Fruit fly (Drosophila melanogaster) whole organism, prepupa: Measurements from ENCODE around the gene Evi5.

Source experiments
- Blimp-1 ChIP-seq: fragments of 200-800 bp; sonication (Bioruptor generic); optimal IDR thresholded peaks from 3 replicates; lab custom pipeline; 2017; ENCODE audit warnings: missing biosample characterization, missing genetic modification characterization, mild to moderate bottlenecking, moderate library complexity, missing genetic modification reagents
- CG10631 ChIP-seq: fragments of 200-800 bp; sonication (Bioruptor generic); optimal IDR thresholded peaks from 2 replicates; lab custom pipeline; 2016; ENCODE audit warnings: missing biosample characterization, missing genetic modification characterization
- CG10669 ChIP-seq: fragments of 200-800 bp; sonication (Bioruptor generic); optimal IDR thresholded peaks from 3 replicates; lab custom pipeline; 2018; ENCODE audit warnings: missing biosample characterization, mild to moderate bottlenecking, missing genetic modification characterization, moderate library complexity
- CG11294 ChIP-seq: fragments of 200-800 bp; sonication (Bioruptor generic); IDR thresholded peaks from 2 replicates; pipeline ENCODE4 v1.3.6; 2022; ENCODE audit warnings: missing biosample characterization, missing genetic modification characterization
- CG11902 ChIP-seq: fragments of 200-800 bp; sonication (Bioruptor generic); optimal IDR thresholded peaks from 3 replicates; lab custom pipeline; 2016; ENCODE audit warnings: missing biosample characterization, missing genetic modification characterization
- CG15336 ChIP-seq: fragments of 200-800 bp; sonication (Bioruptor generic); IDR thresholded peaks from 2 replicates; pipeline ENCODE4 v1.3.6; 2022; ENCODE audit warnings: missing biosample characterization, missing genetic modification characterization
- CG1621 ChIP-seq: fragments of 200-800 bp; sonication (Bioruptor generic); optimal IDR thresholded peaks from 3 replicates; lab custom pipeline; 2018; ENCODE audit warnings: missing biosample characterization, mild to moderate bottlenecking, missing genetic modification characterization
- CG16779 ChIP-seq: fragments of 200-800 bp; sonication (Bioruptor generic); optimal IDR thresholded peaks from 3 replicates; lab custom pipeline; 2017; ENCODE audit warnings: missing biosample characterization, mild to moderate bottlenecking, missing genetic modification characterization
- CG3032 ChIP-seq: fragments of 200-800 bp; optimal IDR thresholded peaks from 2 replicates; lab custom pipeline; 2019; ENCODE audit warnings: missing biosample characterization, mild to moderate bottlenecking, missing genetic modification characterization, moderate library complexity
- CG31627 ChIP-seq: fragments of 200-800 bp; sonication (Bioruptor generic); optimal IDR thresholded peaks from 3 replicates; lab custom pipeline; 2016; ENCODE audit warnings: missing biosample characterization, missing genetic modification characterization
- CG3919 ChIP-seq: fragments of 200-800 bp; sonication (Bioruptor generic); optimal IDR thresholded peaks from 3 replicates; lab custom pipeline; 2016; ENCODE audit warnings: missing biosample characterization, missing genetic modification characterization
- CG4318 ChIP-seq: fragments of 200-800 bp; sonication (Bioruptor generic); optimal IDR thresholded peaks from 3 replicates; lab custom pipeline; 2017; ENCODE audit warnings: missing biosample characterization, mild to moderate bottlenecking, missing genetic modification characterization
- CG6163 ChIP-seq: fragments of 200-800 bp; sonication (Bioruptor generic); IDR thresholded peaks from 3 replicates; pipeline ENCODE4 v1.3.6; 2022; ENCODE audit warnings: missing biosample characterization, missing genetic modification characterization
- CG6276 ChIP-seq: fragments of 200-800 bp; sonication (Bioruptor generic); optimal IDR thresholded peaks from 2 replicates; lab custom pipeline; 2017; ENCODE audit warnings: missing biosample characterization, mild to moderate bottlenecking, missing genetic modification characterization
- CG6792 ChIP-seq: fragments of 200-800 bp; sonication (Bioruptor generic); optimal IDR thresholded peaks from 3 replicates; lab custom pipeline; 2016; ENCODE audit warnings: missing biosample characterization, missing genetic modification characterization
- CG6808 ChIP-seq: fragments of 200-800 bp; sonication (Bioruptor generic); optimal IDR thresholded peaks from 3 replicates; lab custom pipeline; 2017; ENCODE audit warnings: missing biosample characterization, missing genetic modification characterization, mild to moderate bottlenecking, moderate library complexity, missing genetic modification reagents
- CG6854 ChIP-seq: fragments of 200-800 bp; sonication (Bioruptor generic); optimal IDR thresholded peaks from 2 replicates; lab custom pipeline; 2017; ENCODE audit warnings: missing biosample characterization, mild to moderate bottlenecking, missing genetic modification characterization
- CG8319 ChIP-seq: fragments of 200-800 bp; sonication (Bioruptor generic); optimal IDR thresholded peaks from 3 replicates; lab custom pipeline; 2016; ENCODE audit warnings: missing biosample characterization, missing genetic modification characterization
- CG8632 ChIP-seq: fragments of 200-800 bp; sonication (Bioruptor generic); optimal IDR thresholded peaks from 3 replicates; lab custom pipeline; 2016; ENCODE audit warnings: missing biosample characterization, missing genetic modification characterization
- Eip75B ChIP-seq: fragments of 200-800 bp; sonication (Bioruptor generic); optimal IDR thresholded peaks from 3 replicates; lab custom pipeline; 2016; ENCODE audit warnings: missing biosample characterization, missing genetic modification characterization
- Eip78C ChIP-seq: fragments of 200-800 bp; sonication (Bioruptor generic); peaks from one replicate; lab custom pipeline; 2016; ENCODE audit warnings: missing biosample characterization, missing genetic modification characterization
- Eip93F ChIP-seq: fragments of 200-800 bp; sonication (Bioruptor generic); optimal IDR thresholded peaks from 2 replicates; lab custom pipeline; 2016; ENCODE audit warnings: missing biosample characterization, mild to moderate bottlenecking, missing genetic modification characterization
- Ets21C ChIP-seq: fragments of 200-800 bp; sonication (Bioruptor generic); optimal IDR thresholded peaks from 3 replicates; lab custom pipeline; 2016; ENCODE audit warnings: missing biosample characterization, missing genetic modification characterization
- Gug ChIP-seq: fragments of 200-800 bp; sonication (Bioruptor generic); IDR thresholded peaks from 2 replicates; pipeline ENCODE4 v1.3.6; 2022; ENCODE audit warnings: missing biosample characterization, missing genetic modification characterization
- Hr39 ChIP-seq: fragments of 200-800 bp; sonication (Bioruptor generic); optimal IDR thresholded peaks from 2 replicates; lab custom pipeline; 2016; ENCODE audit warnings: missing biosample characterization, missing genetic modification characterization
- Hr4 ChIP-seq: fragments of 200-800 bp; sonication (Bioruptor generic); optimal IDR thresholded peaks from 3 replicates; lab custom pipeline; 2016; ENCODE audit warnings: missing biosample characterization, missing genetic modification characterization
- Lpt ChIP-seq: fragments of 200-800 bp; sonication (Bioruptor generic); optimal IDR thresholded peaks from 3 replicates; lab custom pipeline; 2016; ENCODE audit warnings: missing biosample characterization, missing genetic modification characterization
- Met ChIP-seq: fragments of 200-800 bp; sonication (Bioruptor generic); optimal IDR thresholded peaks from 3 replicates; lab custom pipeline; 2016; ENCODE audit warnings: missing biosample characterization, missing genetic modification characterization
- OdsH ChIP-seq: fragments of 200-800 bp; sonication (Bioruptor generic); optimal IDR thresholded peaks from 3 replicates; lab custom pipeline; 2016; ENCODE audit warnings: missing biosample characterization, missing genetic modification characterization
- Smox ChIP-seq: fragments of 200-800 bp; sonication (Bioruptor generic); optimal IDR thresholded peaks from 3 replicates; lab custom pipeline; 2016; ENCODE audit warnings: missing biosample characterization, missing genetic modification characterization
- Sox102F ChIP-seq: fragments of 200-800 bp; sonication (Bioruptor generic); optimal IDR thresholded peaks from 2 replicates; lab custom pipeline; 2016; ENCODE audit warnings: missing biosample characterization, mild to moderate bottlenecking, missing genetic modification characterization
- Sox14 ChIP-seq: fragments of 200-800 bp; sonication (Bioruptor generic); optimal IDR thresholded peaks from 3 replicates; lab custom pipeline; 2016; ENCODE audit warnings: missing biosample characterization, missing genetic modification characterization
- Sox15 ChIP-seq: fragments of 200-800 bp; sonication (Bioruptor generic); optimal IDR thresholded peaks from 3 replicates; lab custom pipeline; 2016; ENCODE audit warnings: missing biosample characterization, missing genetic modification characterization
- achi ChIP-seq: fragments of 200-800 bp; sonication (Bioruptor generic); optimal IDR thresholded peaks from 3 replicates; lab custom pipeline; 2016; ENCODE audit warnings: missing biosample characterization, missing genetic modification characterization
- acj6 ChIP-seq: fragments of 200-800 bp; sonication (Bioruptor generic); optimal IDR thresholded peaks from 3 replicates; lab custom pipeline; 2016; ENCODE audit warnings: missing biosample characterization, missing genetic modification characterization
- cyc ChIP-seq: fragments of 200-800 bp; sonication (Bioruptor generic); optimal IDR thresholded peaks from 3 replicates; lab custom pipeline; 2016; ENCODE audit warnings: missing biosample characterization, missing genetic modification characterization
- dac ChIP-seq: fragments of 200-800 bp; sonication (Bioruptor generic); optimal IDR thresholded peaks from 2 replicates; lab custom pipeline; 2017; ENCODE audit warnings: missing biosample characterization, mild to moderate bottlenecking, missing genetic modification characterization
- dsx ChIP-seq: fragments of 200-800 bp; optimal IDR thresholded peaks from 3 replicates; lab custom pipeline; 2019; ENCODE audit warnings: missing biosample characterization, mild to moderate bottlenecking, missing genetic modification characterization, moderate library complexity; ENCODE audit not compliant: poor library complexity, severe bottlenecking
- eg ChIP-seq: fragments of 200-800 bp; sonication (Bioruptor generic); IDR thresholded peaks from 3 replicates; pipeline ENCODE4 v1.3.6; 2022; ENCODE audit warnings: missing biosample characterization, missing genetic modification characterization
- esn ChIP-seq: fragments of 200-800 bp; sonication (Bioruptor generic); optimal IDR thresholded peaks from 2 replicates; lab custom pipeline; 2016; ENCODE audit warnings: missing biosample characterization, mild to moderate bottlenecking, missing genetic modification characterization, moderate library complexity
- fd59A ChIP-seq: fragments of 200-800 bp; sonication (Bioruptor generic); optimal IDR thresholded peaks from 2 replicates; lab custom pipeline; 2017; ENCODE audit warnings: missing biosample characterization, mild to moderate bottlenecking, missing genetic modification characterization, missing genetic modification reagents
- fd85E ChIP-seq: fragments of 200-800 bp; sonication (Bioruptor generic); optimal IDR thresholded peaks from 3 replicates; lab custom pipeline; 2016; ENCODE audit warnings: missing biosample characterization, missing genetic modification characterization
- fkh ChIP-seq: fragments of 200-800 bp; sonication (Bioruptor generic); optimal IDR thresholded peaks from 3 replicates; lab custom pipeline; 2017; ENCODE audit warnings: missing biosample characterization, mild to moderate bottlenecking, missing genetic modification characterization, moderate library complexity
- lz ChIP-seq: fragments of 200-800 bp; sonication (Bioruptor generic); optimal IDR thresholded peaks from 3 replicates; lab custom pipeline; 2016; ENCODE audit warnings: missing biosample characterization, missing genetic modification characterization
- pdm3 ChIP-seq: fragments of 200-800 bp; sonication (Bioruptor generic); optimal IDR thresholded peaks from 3 replicates; lab custom pipeline; 2016; ENCODE audit warnings: missing biosample characterization, missing genetic modification characterization
- salr ChIP-seq, 2 experiments: fragments of 200-800 bp; sonication (Bioruptor generic); optimal IDR thresholded peaks; 3 replicates each; lab custom pipeline; 2016 to 2018; ENCODE audit warnings: missing biosample characterization in 2 of 2, missing genetic modification characterization in 2 of 2, mild to moderate bottlenecking in 1 of 2
- spab ChIP-seq: fragments of 200-800 bp; sonication (Bioruptor generic); optimal IDR thresholded peaks from 2 replicates; lab custom pipeline; 2017; ENCODE audit warnings: missing biosample characterization, mild to moderate bottlenecking, missing genetic modification characterization, missing genetic modification reagents
- ss ChIP-seq, 2 experiments: fragments of 200-800 bp; sonication (Bioruptor generic); optimal IDR thresholded peaks; 2 replicates in 1 of 2; 3 replicates in 1 of 2; lab custom pipeline; 2017 to 2018; ENCODE audit warnings: mild to moderate bottlenecking in 2 of 2, missing biosample characterization in 2 of 2, missing genetic modification characterization in 2 of 2, moderate library complexity in 1 of 2
- svp ChIP-seq: fragments of 200-800 bp; sonication (Bioruptor generic); peaks from one replicate; lab custom pipeline; 2016; ENCODE audit warnings: missing biosample characterization, missing genetic modification characterization
- topi ChIP-seq: fragments of 200-800 bp; sonication (Bioruptor generic); optimal IDR thresholded peaks from 3 replicates; lab custom pipeline; 2016; ENCODE audit warnings: missing biosample characterization, missing genetic modification characterization
- vri ChIP-seq: fragments of 200-800 bp; sonication (Bioruptor generic); optimal IDR thresholded peaks from 3 replicates; lab custom pipeline; 2016; ENCODE audit warnings: missing biosample characterization, mild to moderate bottlenecking, missing genetic modification characterization

The Evi5 gene

DNA sequence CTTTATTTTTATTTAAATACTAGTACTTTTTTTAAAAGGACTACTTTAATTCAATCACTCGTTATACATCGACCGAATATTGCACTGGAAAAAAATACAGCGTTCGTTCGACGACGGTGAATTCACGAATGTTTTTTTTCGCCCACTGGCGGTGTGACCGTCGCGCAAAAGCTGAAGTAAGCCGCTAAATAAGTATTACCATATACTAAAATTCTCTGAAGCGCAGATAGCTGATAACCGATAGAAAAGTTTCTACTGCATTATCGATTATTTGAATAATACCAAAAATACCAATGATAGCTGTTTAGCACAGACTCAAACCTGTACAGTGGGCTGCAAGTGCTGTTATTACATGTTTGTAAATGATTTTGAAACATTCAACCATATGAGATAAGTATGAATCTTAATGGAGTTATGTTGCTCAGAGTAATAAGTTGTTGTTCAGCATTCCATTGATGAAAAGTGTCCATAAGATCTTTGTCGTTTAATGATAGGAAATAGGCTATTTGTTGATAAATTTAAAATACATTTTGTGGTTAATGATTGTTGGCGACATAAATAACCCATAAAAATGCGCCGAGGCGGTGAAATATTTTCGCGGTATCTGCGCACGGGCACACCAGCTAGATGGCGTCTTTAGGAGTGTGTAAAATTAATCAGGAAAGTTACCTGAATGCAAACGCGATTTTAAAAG, at the start of gene Evi5, which contains the start of gene HP5:
TSS of gene Evi5 (minus strand) at position 198 of the 694 bp plus-strand sequence.
TSS of gene HP5 (plus strand) at position 598 of the 694 bp plus-strand sequence.
- TF ChIP-seq CG3032 (tag; lab: Kevin White, UChicago) (peak; percentile 6), dac (GFP tag; lab: Kevin White, UChicago) (peak; percentile 22), CG6276 (no peak), Blimp-1 (no peak), CG11294 (GFP tag; lab: Robert Waterston, UW) (peak; percentile 55; the same call in 1 of the 2 replicates), esn (GFP tag; lab: Kevin White, UChicago) (peak; percentile 6), CG6808 (no peak), Eip93F (GFP tag; lab: Kevin White, UChicago) (peak; percentile 27), acj6 (GFP tag; lab: Kevin White, UChicago) (peak; percentile 71), lz (GFP tag; lab: Kevin White, UChicago) (peak; percentile 78), CG4318 (peak; percentile 22), Sox14 (GFP tag; lab: Kevin White, UChicago) (peak; percentile 17), fd59A (GFP tag; lab: Kevin White, UChicago) (no peak), vri (GFP tag; lab: Kevin White, UChicago) (peak; percentile 13), Hr39 (GFP tag; lab: Kevin White, UChicago) (peak; percentile 48), ss (GFP tag; optimal IDR thresholded peaks at IDR 0.05; lab: Kevin White, UChicago) (no peak), Eip75B (no peak), Met (GFP tag; lab: Kevin White, UChicago) (peak; percentile 51), CG15336 (GFP tag; lab: Robert Waterston, UW) (peak; percentile 10; the same call in 1 of the 2 replicates), CG10669 (GFP tag; lab: Kevin White, UChicago) (peak; percentile 22), Ets21C (peak; percentile 29), CG1621 (tag; lab: Kevin White, UChicago) (peak; percentile 99), Sox102F (GFP tag; lab: Kevin White, UChicago) (peak; percentile 7), cyc (GFP tag; lab: Kevin White, UChicago) (peak; percentile 34), achi (GFP tag; lab: Kevin White, UChicago) (no peak), salr (GFP tag; optimal IDR thresholded peaks at IDR 0.05; lab: Kevin White, UChicago) (peak in 1 of 2 experiments; percentile 11), Lpt (GFP tag; lab: Kevin White, UChicago) (no peak), Hr4 (GFP tag; lab: Kevin White, UChicago) (peak; percentile 48), CG3919 (GFP tag; lab: Kevin White, UChicago) (peak; percentile 17), CG31627 (GFP tag; lab: Kevin White, UChicago) (peak; percentile 55), topi (peak; percentile 34), eg (GFP tag; lab: Robert Waterston, UW) (peak; percentile 72; the same call in 2 of the 3 replicates), Gug (GFP tag; lab: Robert Waterston, UW) (peak; percentile 47), dsx (GFP tag; lab: Kevin White, UChicago) (peak; percentile 47), Eip78C (GFP tag; lab: Kevin White, UChicago) (peak; percentile 76), Sox15 (GFP tag; lab: Kevin White, UChicago) (peak; percentile 13), Smox (GFP tag; lab: Kevin White, UChicago) (no peak), CG10631 (peak; percentile 32), svp (peak; percentile 84), CG6163 (GFP tag; lab: Robert Waterston, UW) (0 out of 3 replicates have a peak, but pooled peaks have one; percentile 11), CG6792 (GFP tag; lab: Kevin White, UChicago) (no peak), CG11902 (GFP tag; lab: Kevin White, UChicago) (peak; percentile 9), CG8319 (GFP tag; lab: Kevin White, UChicago) (no peak), spab (GFP tag; lab: Kevin White, UChicago) (no peak), pdm3 (GFP tag; lab: Kevin White, UChicago) (no peak), CG8632 (no peak), fkh (GFP tag; lab: Kevin White, UChicago) (no peak), CG6854 (GFP tag; lab: Kevin White, UChicago) (peak; percentile 25), OdsH (GFP tag; lab: Kevin White, UChicago) (peak; percentile 28), CG16779 (tag; lab: Kevin White, UChicago) (no peak), fd85E (no peak)
